Worm (Caenorhabditis elegans): ENCODE results near the gene fbxa-142.

- no peak for TF ChIP-seq ceh-82 (tag; optimal IDR thresholded peaks at IDR 0.05)
- no peak for TF ChIP-seq mep-1 (tag; optimal IDR thresholded peaks at IDR 0.05)
- TF ChIP-seq egl-27 (tag; optimal IDR thresholded peaks at IDR 0.05), result no peak
- no peak for TF ChIP-seq fkh-10 (GFP tag; optimal IDR thresholded peaks at IDR 0.05)
- TF ChIP-seq dpl-1 (GFP tag; optimal IDR thresholded peaks at IDR 0.05), result no peak
- TF ChIP-seq ztf-4 (tag; optimal IDR thresholded peaks at IDR 0.05), result no peak
- no peak for TF ChIP-seq ama-1 (optimal IDR thresholded peaks at IDR 0.05)
Measured at ce11 chrV:16153375-16153774, 22.2 kb upstream of the fbxa-142 start, which contains the start of gene str-254.
